Fruit fly (Drosophila melanogaster) whole organism, wandering third instar larva: Measurements from ENCODE around the gene CG4332.

Experiments
- Abd-B ChIP-seq: fragments of >200 bp; optimal IDR thresholded peaks from 2 replicates; lab custom pipeline; 2017; ENCODE audit warnings: missing biosample characterization, missing genetic modification characterization
- CG32264 ChIP-seq: fragments of 200-800 bp; sonication (Bioruptor generic); optimal IDR thresholded peaks from 2 replicates; lab custom pipeline; 2016; ENCODE audit warnings: missing biosample characterization, missing genetic modification characterization
- CG9705 ChIP-seq: fragments of 200-800 bp; sonication (Bioruptor generic); optimal IDR thresholded peaks from 2 replicates; lab custom pipeline; 2018; ENCODE audit warnings: missing biosample characterization, mild to moderate bottlenecking, missing genetic modification characterization
- CrebA ChIP-seq: fragments of 200-800 bp; sonication (Bioruptor generic); optimal IDR thresholded peaks from 2 replicates; lab custom pipeline; 2016; ENCODE audit warnings: missing biosample characterization, mild to moderate bottlenecking, missing genetic modification characterization, borderline replicate concordance
- Dfd ChIP-seq: fragments of >200 bp; optimal IDR thresholded peaks from 2 replicates; lab custom pipeline; 2017; ENCODE audit warnings: missing biosample characterization, missing genetic modification characterization
- Dif ChIP-seq: fragments of 200-275, 200-300 bp; sonication (Bioruptor generic); optimal IDR thresholded peaks from 2 replicates; lab custom pipeline; 2018; ENCODE audit warnings: missing biosample characterization, missing genetic modification characterization; ENCODE audit not compliant: partially characterized antibody
- GATAd ChIP-seq: sonication (Bioruptor generic); optimal IDR thresholded peaks from 2 replicates; lab custom pipeline; 2016; ENCODE audit warnings: missing biosample characterization, missing genetic modification characterization
- HLH106 ChIP-seq: fragments of 200-800 bp; optimal IDR thresholded peaks from 3 replicates; lab custom pipeline; 2019; ENCODE audit warnings: missing biosample characterization, mild to moderate bottlenecking, missing genetic modification characterization, moderate library complexity
- Hnf4 ChIP-seq: fragments of 200-800 bp; sonication (Bioruptor generic); optimal IDR thresholded peaks from 2 replicates; lab custom pipeline; 2016; ENCODE audit warnings: missing biosample characterization, mild to moderate bottlenecking, missing genetic modification characterization
- Hr78 ChIP-seq: fragments of >200 bp; optimal IDR thresholded peaks from 2 replicates; lab custom pipeline; 2017; ENCODE audit warnings: missing biosample characterization, missing genetic modification characterization
- Hr83 ChIP-seq: fragments of 200-300 bp; sonication (Bioruptor generic); optimal IDR thresholded peaks from 2 replicates; lab custom pipeline; 2016; ENCODE audit warnings: missing biosample characterization, mild to moderate bottlenecking, missing genetic modification characterization, moderate library complexity; ENCODE audit not compliant: poor library complexity, severe bottlenecking
- Jra ChIP-seq: sonication (Bioruptor generic); optimal IDR thresholded peaks from 2 replicates; lab custom pipeline; 2016; ENCODE audit warnings: missing biosample characterization, missing genetic modification characterization
- Mio ChIP-seq: sonication (Bioruptor generic); optimal IDR thresholded peaks from 2 replicates; lab custom pipeline; 2016; ENCODE audit warnings: missing biosample characterization, missing genetic modification characterization
- Myc ChIP-seq: fragments of >200 bp; optimal IDR thresholded peaks from 2 replicates; lab custom pipeline; 2017
- N ChIP-seq: fragments of >200 bp; optimal IDR thresholded peaks from 2 replicates; lab custom pipeline; 2018; ENCODE audit warnings: missing biosample characterization, missing external identifiers, missing genetic modification characterization
- OdsH ChIP-seq: fragments of 200-800 bp; sonication (Bioruptor generic); optimal IDR thresholded peaks from 2 replicates; lab custom pipeline; 2016; ENCODE audit warnings: missing biosample characterization, mild to moderate bottlenecking, missing genetic modification characterization
- Rel ChIP-seq, 2 experiments: fragments of 200-800 bp; sonication (Bioruptor generic) in 1 of 2; optimal IDR thresholded peaks; 2 replicates in 1 of 2; 3 replicates in 1 of 2; lab custom pipeline; 2016 to 2019; ENCODE audit warnings: mild to moderate bottlenecking in 2 of 2, missing biosample characterization in 2 of 2, missing genetic modification characterization in 2 of 2, moderate library complexity in 1 of 2
- Sp1 ChIP-seq: fragments of 200-800 bp; sonication (Bioruptor generic); optimal IDR thresholded peaks from 3 replicates; lab custom pipeline; 2019; ENCODE audit warnings: missing biosample characterization, mild to moderate bottlenecking, missing genetic modification characterization, moderate library complexity
- Vsx2 ChIP-seq: fragments of 200-300, 225-300 bp; sonication (Bioruptor generic); optimal IDR thresholded peaks from 2 replicates; lab custom pipeline; 2018; ENCODE audit warnings: missing biosample characterization, missing genetic modification characterization; ENCODE audit not compliant: partially characterized antibody
- br ChIP-seq: fragments of 200-800 bp; sonication (Bioruptor generic); optimal IDR thresholded peaks from 2 replicates; lab custom pipeline; 2016; ENCODE audit warnings: missing biosample characterization, missing genetic modification characterization
- brk ChIP-seq: fragments of 200-800 bp; sonication (Bioruptor generic); optimal IDR thresholded peaks from 2 replicates; lab custom pipeline; 2016; ENCODE audit warnings: missing biosample characterization, mild to moderate bottlenecking, missing genetic modification characterization
- dl ChIP-seq, 2 experiments: fragments of 175-275, 200-275 bp in 1 of 2; fragments of 200-275 bp in 1 of 2; sonication (Bioruptor generic); optimal IDR thresholded peaks; lab custom pipeline; 2018; ENCODE audit warnings: mild to moderate bottlenecking in 2 of 2, missing biosample characterization in 2 of 2, missing genetic modification characterization in 2 of 2, moderate library complexity in 2 of 2; ENCODE audit not compliant: partially characterized antibody in 2 of 2, insufficient read depth in 1 of 2
- dmrt93B ChIP-seq: fragments of 200-800 bp; sonication (Bioruptor generic); optimal IDR thresholded peaks from 2 replicates; lab custom pipeline; 2018; ENCODE audit warnings: missing biosample characterization, mild to moderate bottlenecking, missing genetic modification characterization
- dsf ChIP-seq: sonication (Bioruptor generic); optimal IDR thresholded peaks from 2 replicates; lab custom pipeline; 2016; ENCODE audit warnings: missing biosample characterization, missing genetic modification characterization, borderline replicate concordance
- ey ChIP-seq: fragments of 200-800 bp; sonication (Bioruptor generic); optimal IDR thresholded peaks from 2 replicates; lab custom pipeline; 2016; ENCODE audit warnings: missing biosample characterization, missing genetic modification characterization
- foxo ChIP-seq, 2 experiments: fragments of 200-800 bp; sonication (Bioruptor generic); optimal IDR thresholded peaks; 2 replicates in 1 of 2; 3 replicates in 1 of 2; lab custom pipeline; 2016 to 2017; ENCODE audit warnings: missing biosample characterization in 2 of 2, missing genetic modification characterization in 2 of 2
- fru ChIP-seq: fragments of 200-800 bp; sonication (Bioruptor generic); optimal IDR thresholded peaks from 3 replicates; lab custom pipeline; 2016; ENCODE audit warnings: missing biosample characterization, mild to moderate bottlenecking, missing genetic modification characterization
- h ChIP-seq: fragments of 200-800 bp; sonication (Bioruptor generic); optimal IDR thresholded peaks from 3 replicates; lab custom pipeline; 2016; ENCODE audit warnings: missing biosample characterization, mild to moderate bottlenecking, missing genetic modification characterization
- jim ChIP-seq: fragments of 175-275, 200-325 bp; sonication (Bioruptor generic); optimal IDR thresholded peaks from 2 replicates; lab custom pipeline; 2016; ENCODE audit warnings: missing biosample characterization, mild to moderate bottlenecking, missing genetic modification characterization
- lola ChIP-seq: fragments of >200 bp; optimal IDR thresholded peaks from 2 replicates; lab custom pipeline; 2017; ENCODE audit warnings: missing biosample characterization, missing genetic modification characterization
- pan ChIP-seq: fragments of >200 bp; optimal IDR thresholded peaks from 2 replicates; lab custom pipeline; 2017
- psq ChIP-seq: fragments of 200-800 bp; sonication (Bioruptor generic); optimal IDR thresholded peaks from 3 replicates; lab custom pipeline; 2017; ENCODE audit warnings: missing biosample characterization, mild to moderate bottlenecking, missing genetic modification characterization, moderate library complexity
- rgr ChIP-seq: fragments of 200-800 bp; sonication (Bioruptor generic); optimal IDR thresholded peaks from 3 replicates; lab custom pipeline; 2016; ENCODE audit warnings: missing biosample characterization, mild to moderate bottlenecking, missing genetic modification characterization
- sage ChIP-seq: fragments of 200-800 bp; sonication (Bioruptor generic); optimal IDR thresholded peaks from 2 replicates; lab custom pipeline; 2016; ENCODE audit warnings: missing biosample characterization, mild to moderate bottlenecking, missing genetic modification characterization
- sv ChIP-seq: fragments of 200-800 bp; sonication (Bioruptor generic); optimal IDR thresholded peaks from 3 replicates; lab custom pipeline; 2016; ENCODE audit warnings: missing biosample characterization, missing genetic modification characterization
- tai ChIP-seq: sonication (Bioruptor generic); optimal IDR thresholded peaks from 2 replicates; lab custom pipeline; 2016; ENCODE audit warnings: missing biosample characterization, missing genetic modification characterization
- usp ChIP-seq: fragments of >200 bp; optimal IDR thresholded peaks from 2 replicates; lab custom pipeline; 2017; ENCODE audit warnings: missing biosample characterization, missing genetic modification characterization
- woc ChIP-seq: sonication (Bioruptor generic); optimal IDR thresholded peaks from 2 replicates; lab custom pipeline; 2016; ENCODE audit warnings: missing biosample characterization, mild to moderate bottlenecking, missing genetic modification characterization

CG4332 gene

DNA sequence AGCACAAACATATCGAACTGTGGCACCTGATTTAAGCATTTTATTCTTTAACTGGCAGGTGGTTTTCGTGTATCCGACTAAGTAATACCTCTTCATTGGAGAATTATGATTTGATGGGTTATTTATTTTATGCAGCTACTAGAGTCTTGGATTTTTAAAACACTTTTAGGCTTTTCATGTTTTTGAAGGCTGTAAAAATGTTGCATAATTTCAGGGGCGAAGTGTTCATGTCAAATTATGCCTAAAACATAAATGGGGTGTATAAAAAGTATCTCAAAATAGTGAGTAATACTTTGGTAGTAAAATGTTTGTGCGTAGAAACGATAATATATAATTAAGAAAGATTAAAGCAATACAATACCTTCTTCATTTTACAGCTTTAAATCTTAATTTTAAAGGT lies 20.0 kb upstream of the CG4332 start:
- TF ChIP-seq N (GFP tag; lab: Kevin White, UChicago) (peak; percentile 22), Myc (lab: Kevin White, UChicago) (peak; percentile 70), Dfd (GFP tag; lab: Kevin White, UChicago) (no peak)

DNA sequence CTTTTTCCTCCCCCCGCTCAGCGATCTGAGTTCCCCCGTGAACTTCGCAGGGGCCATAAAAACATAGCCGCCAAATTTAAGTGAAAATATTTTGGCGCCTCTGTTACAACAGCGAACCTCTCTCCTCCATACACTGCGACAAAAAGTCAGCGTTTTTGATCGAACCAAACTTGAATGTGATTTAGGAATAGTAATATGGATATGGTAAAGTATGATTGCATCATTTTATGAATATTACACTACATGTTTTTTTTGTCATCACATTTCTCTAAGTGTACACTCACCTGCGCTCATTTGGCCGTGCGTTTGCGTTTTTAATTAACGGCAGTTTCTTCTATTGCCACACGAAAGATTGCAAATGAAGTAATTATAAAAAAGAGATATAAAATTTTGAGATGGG lies 19.1 kb upstream of the CG4332 start:
- peak; percentile 42 for TF ChIP-seq h (GFP tag; lab: Kevin White, UChicago)
- TF ChIP-seq fru, result peak; percentile 31
- TF ChIP-seq Hnf4 (GFP tag; lab: Kevin White, UChicago), result peak; percentile 23
- no peak for TF ChIP-seq brk
- peak; percentile 19 for TF ChIP-seq br (GFP tag; lab: Kevin White, UChicago)
- peak; percentile 35 for TF ChIP-seq sv (GFP tag; lab: Kevin White, UChicago)
- TF ChIP-seq Vsx2, result no peak
- peak; percentile 3 for TF ChIP-seq ey (GFP tag; lab: Kevin White, UChicago)
- TF ChIP-seq jim, result no peak
- TF ChIP-seq rgr (GFP tag; lab: Kevin White, UChicago), result peak; percentile 23
- TF ChIP-seq Sp1, result no peak
- TF ChIP-seq psq (GFP tag; lab: Kevin White, UChicago), result peak; percentile 18
- TF ChIP-seq foxo (GFP tag; optimal IDR thresholded peaks at IDR 0.05; lab: Kevin White, UChicago), result peak in 1 of 2 experiments; percentile 23

DNA sequence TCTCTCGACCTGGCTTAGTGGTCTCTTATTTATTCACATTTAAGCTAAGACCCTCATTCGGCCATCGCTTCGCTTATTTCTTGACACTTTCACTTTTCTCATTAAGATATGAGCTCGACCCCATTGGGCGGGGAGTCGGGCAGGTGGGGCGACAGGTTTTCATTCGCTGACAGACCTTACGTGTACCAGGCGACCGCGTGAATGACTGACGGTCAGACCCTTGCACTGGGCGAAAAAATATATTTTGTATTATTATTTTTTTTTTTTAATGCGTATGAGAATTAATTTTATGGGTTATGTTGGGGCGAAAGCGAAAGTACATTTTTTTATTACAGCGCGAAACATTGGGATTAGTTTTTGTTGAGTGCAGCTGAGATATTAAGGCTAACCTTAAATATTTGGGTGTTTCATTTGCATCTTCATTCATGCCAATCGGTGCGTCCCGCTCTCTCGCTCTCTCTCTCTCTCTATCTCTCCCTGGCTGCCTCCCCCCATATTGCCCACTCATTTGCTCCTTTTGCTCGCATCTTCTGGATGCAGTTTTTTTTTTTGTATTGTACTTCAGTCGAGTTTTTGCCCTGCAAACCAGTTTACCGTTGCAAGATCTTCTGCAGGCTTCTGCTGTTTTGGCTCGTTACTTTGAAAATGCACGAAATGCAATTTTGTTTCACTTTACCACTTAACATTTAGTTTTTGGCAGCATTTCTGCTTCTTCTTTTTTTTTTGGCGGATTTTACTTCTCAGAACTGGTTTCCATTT lies 17.7 kb upstream of the CG4332 start:
- TF ChIP-seq Dif, result no peak
- TF ChIP-seq h (GFP tag; lab: Kevin White, UChicago), result peak; percentile 88
- no peak for TF ChIP-seq Mio (GFP tag; lab: Kevin White, UChicago)
- TF ChIP-seq dsf (GFP tag; lab: Kevin White, UChicago), result no peak
- no peak for TF ChIP-seq CG32264 (GFP tag; lab: Kevin White, UChicago)
- TF ChIP-seq rgr (GFP tag; lab: Kevin White, UChicago), result peak; percentile 21
- TF ChIP-seq brk, result no peak
- no peak for TF ChIP-seq CG9705
- TF ChIP-seq foxo (GFP tag; optimal IDR thresholded peaks at IDR 0.05; lab: Kevin White, UChicago), result peak in 1 of 2 experiments; percentile 89
- peak; percentile 41 for TF ChIP-seq sage (GFP tag; lab: Kevin White, UChicago)
- peak; percentile 51 for TF ChIP-seq CrebA (GFP tag; lab: Kevin White, UChicago)
- no peak for TF ChIP-seq Hr83 (GFP tag; lab: Kevin White, UChicago)
- peak in 1 of 2 experiments; percentile 8 for TF ChIP-seq dl (GFP tag; optimal IDR thresholded peaks at IDR 0.05; lab: Kevin White, UChicago; ENCODE audit: insufficient read depth in 1 of 2, partially characterized antibody in 2 of 2)
- no peak for TF ChIP-seq Myc (lab: Kevin White, UChicago)
- peak; percentile 90 for TF ChIP-seq fru
- TF ChIP-seq woc (GFP tag; lab: Kevin White, UChicago), result peak; percentile 27
- TF ChIP-seq sv (GFP tag; lab: Kevin White, UChicago), result no peak
- peak; percentile 6 for TF ChIP-seq ey (GFP tag; lab: Kevin White, UChicago)
- TF ChIP-seq Dfd (GFP tag; lab: Kevin White, UChicago), result no peak
- TF ChIP-seq br (GFP tag; lab: Kevin White, UChicago), result peak; percentile 19
- no peak for TF ChIP-seq usp (GFP tag; lab: Kevin White, UChicago)
- TF ChIP-seq Jra (GFP tag; lab: Kevin White, UChicago), result no peak
- no peak for TF ChIP-seq Abd-B
- no peak for TF ChIP-seq jim
- peak; percentile 35 for TF ChIP-seq Hnf4 (GFP tag; lab: Kevin White, UChicago)
- no peak for TF ChIP-seq pan (lab: Kevin White, UChicago)
- peak; percentile 61 for TF ChIP-seq HLH106 (tag; lab: Kevin White, UChicago)
- no peak for TF ChIP-seq lola (GFP tag; lab: Kevin White, UChicago)
- peak; percentile 86 for TF ChIP-seq psq (GFP tag; lab: Kevin White, UChicago)
- no peak for TF ChIP-seq Hr78 (GFP tag; lab: Kevin White, UChicago)
- TF ChIP-seq dmrt93B, result peak; percentile 29
- TF ChIP-seq N (GFP tag; lab: Kevin White, UChicago), result no peak
- peak; percentile 54 for TF ChIP-seq Rel (GFP tag; optimal IDR thresholded peaks at IDR 0.05; lab: Kevin White, UChicago)
- no peak for TF ChIP-seq Rel (tag; optimal IDR thresholded peaks at IDR 0.05; lab: Kevin White, UChicago)
- TF ChIP-seq GATAd (GFP tag; lab: Kevin White, UChicago), result no peak
- TF ChIP-seq Vsx2, result no peak
- peak; percentile 60 for TF ChIP-seq OdsH
- TF ChIP-seq tai, result no peak
- peak; percentile 75 for TF ChIP-seq Sp1
